Fruit fly (Drosophila melanogaster) whole organism, wandering third instar larva: Measurements from ENCODE around the gene Or85f.

Experiments
- Abd-B ChIP-seq: fragments of >200 bp; optimal IDR thresholded peaks from 2 replicates; lab custom pipeline; 2017; ENCODE audit warnings: missing biosample characterization, missing genetic modification characterization
- CG9705 ChIP-seq: fragments of 200-800 bp; sonication (Bioruptor generic); optimal IDR thresholded peaks from 2 replicates; lab custom pipeline; 2018; ENCODE audit warnings: missing biosample characterization, mild to moderate bottlenecking, missing genetic modification characterization
- CrebA ChIP-seq: fragments of 200-800 bp; sonication (Bioruptor generic); optimal IDR thresholded peaks from 2 replicates; lab custom pipeline; 2016; ENCODE audit warnings: missing biosample characterization, mild to moderate bottlenecking, missing genetic modification characterization, borderline replicate concordance
- Dfd ChIP-seq: fragments of >200 bp; optimal IDR thresholded peaks from 2 replicates; lab custom pipeline; 2017; ENCODE audit warnings: missing biosample characterization, missing genetic modification characterization
- Dif ChIP-seq: fragments of 200-275, 200-300 bp; sonication (Bioruptor generic); optimal IDR thresholded peaks from 2 replicates; lab custom pipeline; 2018; ENCODE audit warnings: missing biosample characterization, missing genetic modification characterization; ENCODE audit not compliant: partially characterized antibody
- GATAd ChIP-seq: sonication (Bioruptor generic); optimal IDR thresholded peaks from 2 replicates; lab custom pipeline; 2016; ENCODE audit warnings: missing biosample characterization, missing genetic modification characterization
- HLH106 ChIP-seq: fragments of 200-800 bp; optimal IDR thresholded peaks from 3 replicates; lab custom pipeline; 2019; ENCODE audit warnings: missing biosample characterization, mild to moderate bottlenecking, missing genetic modification characterization, moderate library complexity
- Hr83 ChIP-seq: fragments of 200-300 bp; sonication (Bioruptor generic); optimal IDR thresholded peaks from 2 replicates; lab custom pipeline; 2016; ENCODE audit warnings: missing biosample characterization, mild to moderate bottlenecking, missing genetic modification characterization, moderate library complexity; ENCODE audit not compliant: poor library complexity, severe bottlenecking
- N ChIP-seq: fragments of >200 bp; optimal IDR thresholded peaks from 2 replicates; lab custom pipeline; 2018; ENCODE audit warnings: missing biosample characterization, missing external identifiers, missing genetic modification characterization
- OdsH ChIP-seq: fragments of 200-800 bp; sonication (Bioruptor generic); optimal IDR thresholded peaks from 2 replicates; lab custom pipeline; 2016; ENCODE audit warnings: missing biosample characterization, mild to moderate bottlenecking, missing genetic modification characterization
- Rel ChIP-seq, 2 experiments: fragments of 200-800 bp; sonication (Bioruptor generic) in 1 of 2; optimal IDR thresholded peaks; 2 replicates in 1 of 2; 3 replicates in 1 of 2; lab custom pipeline; 2016 to 2019; ENCODE audit warnings: mild to moderate bottlenecking in 2 of 2, missing biosample characterization in 2 of 2, missing genetic modification characterization in 2 of 2, moderate library complexity in 1 of 2
- br ChIP-seq: fragments of 200-800 bp; sonication (Bioruptor generic); optimal IDR thresholded peaks from 2 replicates; lab custom pipeline; 2016; ENCODE audit warnings: missing biosample characterization, missing genetic modification characterization
- brk ChIP-seq: fragments of 200-800 bp; sonication (Bioruptor generic); optimal IDR thresholded peaks from 2 replicates; lab custom pipeline; 2016; ENCODE audit warnings: missing biosample characterization, mild to moderate bottlenecking, missing genetic modification characterization
- dmrt93B ChIP-seq: fragments of 200-800 bp; sonication (Bioruptor generic); optimal IDR thresholded peaks from 2 replicates; lab custom pipeline; 2018; ENCODE audit warnings: missing biosample characterization, mild to moderate bottlenecking, missing genetic modification characterization
- dsf ChIP-seq: sonication (Bioruptor generic); optimal IDR thresholded peaks from 2 replicates; lab custom pipeline; 2016; ENCODE audit warnings: missing biosample characterization, missing genetic modification characterization, borderline replicate concordance
- ey ChIP-seq: fragments of 200-800 bp; sonication (Bioruptor generic); optimal IDR thresholded peaks from 2 replicates; lab custom pipeline; 2016; ENCODE audit warnings: missing biosample characterization, missing genetic modification characterization
- foxo ChIP-seq, 2 experiments: fragments of 200-800 bp; sonication (Bioruptor generic); optimal IDR thresholded peaks; 2 replicates in 1 of 2; 3 replicates in 1 of 2; lab custom pipeline; 2016 to 2017; ENCODE audit warnings: missing biosample characterization in 2 of 2, missing genetic modification characterization in 2 of 2
- h ChIP-seq: fragments of 200-800 bp; sonication (Bioruptor generic); optimal IDR thresholded peaks from 3 replicates; lab custom pipeline; 2016; ENCODE audit warnings: missing biosample characterization, mild to moderate bottlenecking, missing genetic modification characterization
- jim ChIP-seq: fragments of 175-275, 200-325 bp; sonication (Bioruptor generic); optimal IDR thresholded peaks from 2 replicates; lab custom pipeline; 2016; ENCODE audit warnings: missing biosample characterization, mild to moderate bottlenecking, missing genetic modification characterization
- lola ChIP-seq: fragments of >200 bp; optimal IDR thresholded peaks from 2 replicates; lab custom pipeline; 2017; ENCODE audit warnings: missing biosample characterization, missing genetic modification characterization
- pan ChIP-seq: fragments of >200 bp; optimal IDR thresholded peaks from 2 replicates; lab custom pipeline; 2017
- sage ChIP-seq: fragments of 200-800 bp; sonication (Bioruptor generic); optimal IDR thresholded peaks from 2 replicates; lab custom pipeline; 2016; ENCODE audit warnings: missing biosample characterization, mild to moderate bottlenecking, missing genetic modification characterization
- tai ChIP-seq: sonication (Bioruptor generic); optimal IDR thresholded peaks from 2 replicates; lab custom pipeline; 2016; ENCODE audit warnings: missing biosample characterization, missing genetic modification characterization
- usp ChIP-seq: fragments of >200 bp; optimal IDR thresholded peaks from 2 replicates; lab custom pipeline; 2017; ENCODE audit warnings: missing biosample characterization, missing genetic modification characterization

Or85f gene

DNA sequence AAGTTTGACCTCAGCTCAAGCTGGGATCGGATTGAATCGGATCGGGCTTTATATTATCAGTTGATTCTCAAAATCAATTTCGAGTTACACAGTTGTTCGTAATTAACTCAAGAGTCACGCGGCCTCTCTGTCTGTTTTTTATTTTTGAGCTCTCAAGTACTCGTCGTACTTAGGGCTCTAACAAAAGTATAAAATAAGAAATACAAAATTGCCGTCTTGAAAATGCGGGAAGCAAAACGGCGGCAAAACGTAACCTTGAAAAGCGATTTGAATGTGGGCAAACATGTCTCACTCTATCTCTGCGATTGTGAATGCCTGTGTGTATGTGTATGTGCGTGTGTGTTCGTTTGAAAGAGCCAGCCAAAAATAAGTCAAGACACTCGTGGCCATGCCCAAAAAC lies 39.6 kb downstream of the Or85f start:
- TF ChIP-seq N (GFP tag; lab: Kevin White, UChicago) (no peak), CrebA (GFP tag; lab: Kevin White, UChicago) (no peak), Rel (GFP tag; optimal IDR thresholded peaks at IDR 0.05; lab: Kevin White, UChicago) (no peak), Rel (tag; optimal IDR thresholded peaks at IDR 0.05; lab: Kevin White, UChicago) (no peak), pan (no peak), h (GFP tag; lab: Kevin White, UChicago) (no peak), lola (GFP tag; lab: Kevin White, UChicago) (no peak), usp (GFP tag; lab: Kevin White, UChicago) (no peak)

dm6 chr3R:9441134-9441533 lies 43.1 kb downstream of the Or85f start:
- no peak for TF ChIP-seq HLH106 (tag; lab: Kevin White, UChicago)
- TF ChIP-seq Dfd (GFP tag; lab: Kevin White, UChicago) = peak; percentile 95
- no peak for TF ChIP-seq brk (GFP tag; lab: Kevin White, UChicago)
- no peak for TF ChIP-seq usp (GFP tag; lab: Kevin White, UChicago)

DNA sequence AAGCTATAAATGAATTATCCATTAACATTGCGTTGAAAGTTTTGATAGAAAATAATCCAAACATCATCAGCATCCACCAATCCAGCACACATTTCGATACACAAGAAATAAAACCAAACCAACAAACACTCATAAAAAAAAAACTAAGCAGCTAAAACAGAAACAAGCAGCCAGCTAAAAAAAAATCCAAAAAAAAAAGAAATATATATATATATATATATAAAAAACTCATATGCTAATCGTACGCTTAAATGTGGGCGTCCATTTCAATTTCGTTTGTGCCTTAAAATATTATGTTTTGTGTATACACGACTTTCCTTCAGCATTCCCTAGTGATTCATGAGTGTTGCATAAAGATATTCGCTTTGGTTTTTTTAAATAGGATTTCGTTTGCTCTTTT lies 44.0 kb downstream of the Or85f start:
- TF ChIP-seq dmrt93B (GFP tag; lab: Kevin White, UChicago) (no peak), GATAd (GFP tag; lab: Kevin White, UChicago) (no peak), h (GFP tag; lab: Kevin White, UChicago) (no peak), tai (GFP tag; lab: Kevin White, UChicago) (no peak), usp (GFP tag; lab: Kevin White, UChicago) (no peak), lola (GFP tag; lab: Kevin White, UChicago) (no peak), dsf (GFP tag; lab: Kevin White, UChicago) (no peak), CG9705 (GFP tag; lab: Kevin White, UChicago) (no peak), ey (no peak), foxo (GFP tag; optimal IDR thresholded peaks at IDR 0.05; lab: Kevin White, UChicago) (no peak), HLH106 (tag; lab: Kevin White, UChicago) (no peak), Dif (no peak), OdsH (no peak), Rel (GFP tag; optimal IDR thresholded peaks at IDR 0.05; lab: Kevin White, UChicago) (no peak), Rel (tag; optimal IDR thresholded peaks at IDR 0.05; lab: Kevin White, UChicago) (no peak), sage (GFP tag; lab: Kevin White, UChicago) (no peak)

DNA sequence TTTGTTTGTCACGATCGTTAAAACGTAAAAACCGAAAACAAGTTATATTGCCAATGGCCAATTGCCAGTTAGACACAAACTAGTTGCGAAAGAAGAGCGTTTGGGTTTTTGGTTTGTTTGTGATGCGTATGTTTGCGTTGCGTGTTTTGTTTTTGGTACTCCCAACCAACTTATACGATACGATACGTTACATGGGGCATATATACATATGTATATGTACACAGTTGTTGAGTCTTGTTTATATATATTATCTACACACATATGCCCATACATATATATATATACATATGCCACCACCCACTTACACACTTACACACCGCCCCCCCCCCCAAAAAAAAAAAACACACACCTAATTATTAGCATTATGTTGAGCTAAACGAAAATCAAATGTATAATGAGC lies 50.3 kb downstream of the Or85f start:
- TF ChIP-seq Hr83 = no peak
- TF ChIP-seq dsf (GFP tag; lab: Kevin White, UChicago) = no peak
- no peak for TF ChIP-seq tai (GFP tag; lab: Kevin White, UChicago)
- TF ChIP-seq CrebA (GFP tag; lab: Kevin White, UChicago) = no peak
- TF ChIP-seq Dfd (GFP tag; lab: Kevin White, UChicago) = no peak
- no peak for TF ChIP-seq jim (GFP tag; lab: Kevin White, UChicago)
- TF ChIP-seq br (GFP tag; lab: Kevin White, UChicago) = no peak
- no peak for TF ChIP-seq foxo (GFP tag; optimal IDR thresholded peaks at IDR 0.05; lab: Kevin White, UChicago)
- no peak for TF ChIP-seq GATAd (GFP tag; lab: Kevin White, UChicago)
- TF ChIP-seq h (GFP tag; lab: Kevin White, UChicago) = no peak
- TF ChIP-seq Abd-B (GFP tag; lab: Kevin White, UChicago) = no peak
- TF ChIP-seq lola (GFP tag; lab: Kevin White, UChicago) = no peak
- TF ChIP-seq pan = no peak
